Fruit fly (Drosophila melanogaster): ENCODE results near the gene Lar.
A peak's percentile ranks its signal among the peaks of the same experiment; 100 is the strongest.

The Lar gene

dm6 chr2L:19577187-19577765, 9.1 kb upstream of the Lar start, which contains the start of the genes spi and msb1l (continued):
- TF ChIP-seq CG7839 (tag; optimal IDR thresholded peaks at IDR 0.05) (peak; percentile 62), CG16815 (GFP tag; optimal IDR thresholded peaks at IDR 0.05) (peak; percentile 50), cwo (GFP tag; optimal IDR thresholded peaks at IDR 0.05) (peak; percentile 25), CG6272 (GFP tag; IDR thresholded peaks at IDR 0.05) (peak; percentile 7; the same call in 1 of the 2 replicates), sens (GFP tag) (peak; percentile 82), CG1603 (tag; optimal IDR thresholded peaks at IDR 0.05) (no peak), grn (GFP tag; optimal IDR thresholded peaks at IDR 0.05) (no peak), eve (GFP tag; optimal IDR thresholded peaks at IDR 0.05) (no peak), CG15601 (tag; optimal IDR thresholded peaks at IDR 0.05) (peak; percentile 42), amos (GFP tag; IDR thresholded peaks at IDR 0.05; ENCODE audit: partially characterized antibody) (peak; percentile 67), CG6791 (GFP tag; IDR thresholded peaks at IDR 0.05; ENCODE audit: partially characterized antibody) (peak; percentile 57; the same call in 1 of the 3 replicates), CG9797 (GFP tag; optimal IDR thresholded peaks at IDR 0.05) (peak; percentile 33), unpg (GFP tag; optimal IDR thresholded peaks at IDR 0.05) (no peak), crc (GFP tag; optimal IDR thresholded peaks at IDR 0.05) (no peak), seq (GFP tag; IDR thresholded peaks at IDR 0.05) (no peak), CG4404 (GFP tag; IDR thresholded peaks at IDR 0.05) (peak; percentile 55), ash1 (GFP tag; optimal IDR thresholded peaks at IDR 0.05) (no peak), CG9609 (GFP tag; optimal IDR thresholded peaks at IDR 0.05) (no peak), CG16813 (GFP tag; IDR thresholded peaks at IDR 0.05; ENCODE audit: partially characterized antibody) (peak; percentile 62), CG32772 (GFP tag; IDR thresholded peaks at IDR 0.05) (peak; percentile 52), CG8089 (GFP tag; optimal IDR thresholded peaks at IDR 0.05) (no peak), CG5180 (GFP tag; optimal IDR thresholded peaks at IDR 0.05) (no peak), CoRest (tag; optimal IDR thresholded peaks at IDR 0.05) (peak; percentile 81), CG14860 (GFP tag; IDR thresholded peaks at IDR 0.05; ENCODE audit: partially characterized antibody) (0 out of 3 replicates have a peak, but pooled peaks have one; percentile 23), NC2β (GFP tag; optimal IDR thresholded peaks at IDR 0.05) (no peak), CG4854 (GFP tag; optimal IDR thresholded peaks at IDR 0.05) (no peak), CG1024 (GFP tag; IDR thresholded peaks at IDR 0.05) (no peak), zen2 (GFP tag; IDR thresholded peaks at IDR 0.05; ENCODE audit: partially characterized antibody) (no peak), Side (GFP tag; optimal IDR thresholded peaks at IDR 0.05) (no peak), ssp (GFP tag; IDR thresholded peaks at IDR 0.05) (0 out of 2 replicates have a peak, but pooled peaks have one; percentile 36), mld (GFP tag; IDR thresholded peaks at IDR 0.05; ENCODE audit: partially characterized antibody) (0 out of 3 replicates have a peak, but pooled peaks have one; percentile 41), Nf-YC (tag; optimal IDR thresholded peaks at IDR 0.05) (peak; percentile 67), disco-r (GFP tag; optimal IDR thresholded peaks at IDR 0.05) (no peak), CG13894 (tag; optimal IDR thresholded peaks at IDR 0.05) (peak; percentile 44), CG33213 (GFP tag; optimal IDR thresholded peaks at IDR 0.05) (no peak), CG12942 (GFP tag; optimal IDR thresholded peaks at IDR 0.05) (peak; percentile 22), CG12299 (tag; optimal IDR thresholded peaks at IDR 0.05) (no peak), ci (GFP tag; IDR thresholded peaks at IDR 0.05) (no peak), CG4328 (GFP tag; optimal IDR thresholded peaks at IDR 0.05) (no peak), CG14710 (tag; optimal IDR thresholded peaks at IDR 0.05) (peak; percentile 86), CG8478 (optimal IDR thresholded peaks at IDR 0.05) (no peak), CG13123 (GFP tag; optimal IDR thresholded peaks at IDR 0.05) (peak; percentile 38), CG30431 (GFP tag; optimal IDR thresholded peaks at IDR 0.05) (no peak), Dp (GFP tag; optimal IDR thresholded peaks at IDR 0.05) (peak; percentile 83), crp (GFP tag; optimal IDR thresholded peaks at IDR 0.05) (peak in 1 of 2 experiments; percentile 12), CG11085 (GFP tag; IDR thresholded peaks at IDR 0.05) (0 out of 2 replicates have a peak, but pooled peaks have one; percentile 41), CG6654 (GFP tag; optimal IDR thresholded peaks at IDR 0.05) (no peak), CG11398 (GFP tag; optimal IDR thresholded peaks at IDR 0.05) (no peak), klu (GFP tag; IDR thresholded peaks at IDR 0.05) (0 out of 2 replicates have a peak, but pooled peaks have one; percentile 35)

Measured in whole organism, embryonic.